Worm (Caenorhabditis elegans): Measurements from ENCODE around the gene F46B6.2.

F46B6.2 gene

ce11 chrV:9824149-9824548 lies 52.1 kb downstream of the F46B6.2 start, which contains the start of gene str-2:
Gene str-2, minus strand, starts transcription at chrV:9824249.
- TF ChIP-seq flt-1 (GFP tag; IDR thresholded peaks at IDR 0.05) = no peak
- no peak for TF ChIP-seq ztf-29 (GFP tag; IDR thresholded peaks at IDR 0.05)
